Worm (Caenorhabditis elegans): Measurements from ENCODE around the gene F09B12.5.

F09B12.5 gene

ce11 chrX:15069242-15069641 is 15.3 kb upstream of the F09B12.5 start, which contains the start of gene mam-6:
mam-6 (minus strand) TSS chrX:15069342.
- no peak for TF ChIP-seq elt-3 (tag; optimal IDR thresholded peaks at IDR 0.05)
- TF ChIP-seq lin-11 (tag; optimal IDR thresholded peaks at IDR 0.05) = no peak
- TF ChIP-seq aly-2 (tag; optimal IDR thresholded peaks at IDR 0.05) = no peak
- TF ChIP-seq R02D3.7 (tag; optimal IDR thresholded peaks at IDR 0.05) = no peak
- TF ChIP-seq lin-39 (tag; optimal IDR thresholded peaks at IDR 0.05) = no peak
- no peak for TF ChIP-seq egl-27 (tag; optimal IDR thresholded peaks at IDR 0.05)
- no peak for TF ChIP-seq unc-62 (GFP tag; optimal IDR thresholded peaks at IDR 0.05)
- TF ChIP-seq lsy-2 (tag; optimal IDR thresholded peaks at IDR 0.05) = no peak
- TF ChIP-seq ama-1 (optimal IDR thresholded peaks at IDR 0.05) = no peak
- TF ChIP-seq ztf-1 (GFP tag; conservative IDR thresholded peaks at IDR 0.05) = no peak
- TF ChIP-seq ceh-82 (tag; optimal IDR thresholded peaks at IDR 0.05) = no peak
- TF ChIP-seq nhr-12 (tag; optimal IDR thresholded peaks at IDR 0.05) = no peak
- TF ChIP-seq crh-2 (tag; optimal IDR thresholded peaks at IDR 0.05) = no peak
- TF ChIP-seq nhr-10 (tag; optimal IDR thresholded peaks at IDR 0.05) = no peak
- TF ChIP-seq mab-5 (tag; optimal IDR thresholded peaks at IDR 0.05) = no peak
- no peak for TF ChIP-seq ztf-4 (tag; optimal IDR thresholded peaks at IDR 0.05)
- TF ChIP-seq skn-1 (tag; optimal IDR thresholded peaks at IDR 0.05) = no peak
- no peak for TF ChIP-seq ZK546.5 (tag; optimal IDR thresholded peaks at IDR 0.05)

DNA sequence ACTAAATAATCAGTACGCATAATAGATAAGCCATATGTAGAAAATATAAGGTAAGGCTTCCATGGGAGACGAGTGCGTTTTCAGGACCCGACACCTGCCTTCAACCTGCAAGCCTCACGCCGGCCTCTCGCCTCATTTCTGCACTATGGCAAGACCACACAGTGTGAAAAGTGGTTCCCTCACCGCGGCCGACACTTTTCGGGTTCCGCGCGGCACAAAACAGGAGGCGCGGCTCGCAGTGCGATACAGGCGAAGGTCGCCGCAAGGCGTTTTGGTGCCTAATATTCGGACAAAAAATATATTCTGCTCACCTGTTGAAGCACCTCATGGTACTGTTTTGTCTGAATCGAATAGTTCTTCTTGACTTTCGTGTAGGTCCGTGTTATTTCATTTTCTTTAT is 14.4 kb upstream of the F09B12.5 start:
- TF ChIP-seq egl-27 (tag; optimal IDR thresholded peaks at IDR 0.05) (no peak), lin-39 (tag; optimal IDR thresholded peaks at IDR 0.05) (no peak), nhr-77 (tag; optimal IDR thresholded peaks at IDR 0.05) (no peak), Y55F3AM.14 (GFP tag; optimal IDR thresholded peaks at IDR 0.05) (no peak), snpc-4 (tag; optimal IDR thresholded peaks at IDR 0.05) (no peak), zag-1 (tag; optimal IDR thresholded peaks at IDR 0.05) (no peak), nhr-21 (tag; optimal IDR thresholded peaks at IDR 0.05) (no peak), nhr-25 (tag; optimal IDR thresholded peaks at IDR 0.05) (no peak), skn-1 (tag; optimal IDR thresholded peaks at IDR 0.05) (no peak), nhr-237 (tag; optimal IDR thresholded peaks at IDR 0.05) (no peak), nhr-23 (tag; optimal IDR thresholded peaks at IDR 0.05) (no peak), mdl-1 (tag; optimal IDR thresholded peaks at IDR 0.05) (no peak), nhr-12 (tag; optimal IDR thresholded peaks at IDR 0.05) (no peak)

DNA sequence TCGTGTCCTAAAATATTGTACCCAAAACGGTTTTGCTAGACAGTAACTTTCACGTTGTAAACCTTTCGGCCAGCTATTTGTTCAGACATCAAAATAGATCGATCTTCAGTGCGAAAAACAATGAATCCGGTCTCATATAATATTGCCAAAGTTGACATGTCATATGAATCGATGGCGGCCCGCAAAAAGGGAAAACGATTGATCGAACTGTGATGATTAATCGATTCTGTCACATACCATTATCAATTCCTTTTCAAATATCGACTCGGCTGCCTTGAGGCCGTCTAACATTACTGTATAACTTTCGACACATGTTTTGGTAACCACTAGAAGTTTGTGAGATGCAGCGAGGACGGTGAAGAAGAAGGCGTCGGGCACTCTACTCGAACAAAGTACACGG is 11.6 kb upstream of the F09B12.5 start:
- no peak for TF ChIP-seq peb-1 (tag; optimal IDR thresholded peaks at IDR 0.05)
- TF ChIP-seq sma-3 (GFP tag; optimal IDR thresholded peaks at IDR 0.05) = peak; percentile 68
- no peak for TF ChIP-seq lin-39 (tag; optimal IDR thresholded peaks at IDR 0.05)
- TF ChIP-seq sma-9 (GFP tag; optimal IDR thresholded peaks at IDR 0.05) = peak; percentile 65
- TF ChIP-seq sma-9 (tag; optimal IDR thresholded peaks at IDR 0.05) = no peak
- peak; percentile 68 for TF ChIP-seq nhr-25 (tag; optimal IDR thresholded peaks at IDR 0.05)
- TF ChIP-seq blmp-1 (tag; optimal IDR thresholded peaks at IDR 0.05; ENCODE audit: insufficient read depth) = peak; percentile 92
- TF ChIP-seq ztf-4 (tag; optimal IDR thresholded peaks at IDR 0.05) = no peak
- peak; percentile 60 for TF ChIP-seq nhr-21 (tag; optimal IDR thresholded peaks at IDR 0.05)
- TF ChIP-seq ceh-82 (tag; optimal IDR thresholded peaks at IDR 0.05) = no peak

ce11 chrX:15073479-15073878 is 11.0 kb upstream of the F09B12.5 start:
- no peak for TF ChIP-seq peb-1 (tag; optimal IDR thresholded peaks at IDR 0.05)
- TF ChIP-seq snpc-4 (tag; optimal IDR thresholded peaks at IDR 0.05) = peak; percentile 62

- TF ChIP-seq blmp-1 (tag; optimal IDR thresholded peaks at IDR 0.05; ENCODE audit: insufficient read depth) = no peak
- TF ChIP-seq gmeb-1 (tag; optimal IDR thresholded peaks at IDR 0.05) = no peak
- no peak for TF ChIP-seq lin-39 (tag; optimal IDR thresholded peaks at IDR 0.05)
- no peak for TF ChIP-seq ZK546.5 (tag; optimal IDR thresholded peaks at IDR 0.05)
- TF ChIP-seq unc-62 (GFP tag; optimal IDR thresholded peaks at IDR 0.05) = no peak
- no peak for TF ChIP-seq aly-2 (tag; optimal IDR thresholded peaks at IDR 0.05)
- no peak for TF ChIP-seq unc-55 (GFP tag; optimal IDR thresholded peaks at IDR 0.05)
- TF ChIP-seq nhr-129 (tag; optimal IDR thresholded peaks at IDR 0.05) = no peak
- TF ChIP-seq ceh-16 (tag; optimal IDR thresholded peaks at IDR 0.05) = no peak
- TF ChIP-seq skn-1 (tag; optimal IDR thresholded peaks at IDR 0.05) = no peak
Measured at ce11 chrX:15075170-15075569, 9.3 kb upstream of the F09B12.5 start.

All from whole organism, L2 larva.